Worm (Caenorhabditis elegans) whole organism, L4 larva: ENCODE measurements around the gene T25B9.2.

Experiments used
- D1046.2 ChIP-seq: fragments of 200-800 bp; sonication (Bioruptor generic); IDR thresholded peaks from 2 replicates; pipeline ENCODE4 v1.3.6; 2022; ENCODE audit warnings: missing genetic modification characterization, missing compliant biosample characterization
- ceh-62 ChIP-seq: sonication (generic microtip); optimal IDR thresholded peaks from 2 replicates; lab custom pipeline; 2017; ENCODE audit warnings: missing biosample characterization, missing genetic modification characterization
- ceh-82 ChIP-seq: sonication (generic microtip); optimal IDR thresholded peaks from 2 replicates; lab custom pipeline; 2017; ENCODE audit warnings: missing biosample characterization, missing genetic modification characterization
- lin-39 ChIP-seq: fragments of 150-350 bp; optimal IDR thresholded peaks from 2 replicates; lab custom pipeline; 2014; ENCODE audit warnings: missing biosample characterization, missing genetic modification reagents, missing genetic modification characterization
- mep-1 ChIP-seq: fragments of 150-350 bp; sonication (generic microtip); optimal IDR thresholded peaks from 3 replicates; lab custom pipeline; 2014; ENCODE audit warnings: missing biosample characterization, missing genetic modification characterization
- nhr-6 ChIP-seq: fragments of 150-350 bp; optimal IDR thresholded peaks from 2 replicates; lab custom pipeline; 2014; ENCODE audit warnings: missing biosample characterization, missing genetic modification characterization
- skn-1 ChIP-seq: fragments of 150-350 bp; optimal IDR thresholded peaks from 2 replicates; lab custom pipeline; 2014; ENCODE audit warnings: missing biosample characterization, missing genetic modification characterization

- TF ChIP-seq ceh-82 = no peak
- no peak for TF ChIP-seq mep-1
- TF ChIP-seq D1046.2 (GFP tag; lab: Robert Waterston, UW) = no peak
- TF ChIP-seq nhr-6 (tag; lab: Kevin White, UChicago) = no peak
- no peak for TF ChIP-seq skn-1 (tag; lab: Kevin White, UChicago)
- no peak for TF ChIP-seq lin-39 (tag; lab: Kevin White, UChicago)
- TF ChIP-seq ceh-62 = no peak
These were observed 47.0 kb upstream of the T25B9.2 start for ce11 chrIV:10798604-10799003.
